Fruit fly (Drosophila melanogaster) S2 (cell line): ENCODE data around the gene DnaJ-H.

Experiments used
- CG8478 ChIP-seq: fragments of >200 bp; optimal IDR thresholded peaks from 2 replicates; lab custom pipeline; 2018
- CTCF ChIP-seq, 2 experiments: fragments of >200 bp; optimal IDR thresholded peaks; 2 replicates each; lab custom pipeline; 2018

DNA sequence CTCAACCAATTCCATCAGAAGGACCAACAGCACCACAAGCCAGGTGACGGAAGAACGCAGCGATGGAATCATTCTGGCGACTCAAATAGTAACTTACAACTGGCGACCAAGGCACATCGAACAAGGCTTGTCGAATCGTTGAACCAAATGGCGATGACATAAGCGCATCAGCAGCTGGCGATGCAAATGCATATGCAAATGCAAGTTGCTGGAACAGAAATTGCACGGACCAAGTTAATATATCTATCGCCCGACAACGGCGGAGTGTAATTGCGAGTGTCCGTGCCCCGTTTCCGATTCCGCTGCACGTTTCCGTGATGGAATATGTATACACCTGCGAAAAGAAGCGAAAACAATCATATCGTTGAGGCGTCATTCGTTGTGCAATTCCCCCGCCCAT lies 46.8 kb downstream of the DnaJ-H start, which contains the start of the genes CG44198 and CG43050:
- TF ChIP-seq CG8478 (lab: Kevin White, UChicago) (no peak), CTCF (optimal IDR thresholded peaks at IDR 0.05; lab: Kevin White, UChicago) (no peak)
